Worm (Caenorhabditis elegans): Measurements from ENCODE around the gene mrps-31.

The mrps-31 gene

ce11 chrIII:3634873-3635272, 4.7 kb upstream of the mrps-31 start:
- TF ChIP-seq nfya-1 (tag; optimal IDR thresholded peaks at IDR 0.05) (peak; percentile 96), Y22D7AL.16 (tag; optimal IDR thresholded peaks at IDR 0.05) (no peak)

DNA sequence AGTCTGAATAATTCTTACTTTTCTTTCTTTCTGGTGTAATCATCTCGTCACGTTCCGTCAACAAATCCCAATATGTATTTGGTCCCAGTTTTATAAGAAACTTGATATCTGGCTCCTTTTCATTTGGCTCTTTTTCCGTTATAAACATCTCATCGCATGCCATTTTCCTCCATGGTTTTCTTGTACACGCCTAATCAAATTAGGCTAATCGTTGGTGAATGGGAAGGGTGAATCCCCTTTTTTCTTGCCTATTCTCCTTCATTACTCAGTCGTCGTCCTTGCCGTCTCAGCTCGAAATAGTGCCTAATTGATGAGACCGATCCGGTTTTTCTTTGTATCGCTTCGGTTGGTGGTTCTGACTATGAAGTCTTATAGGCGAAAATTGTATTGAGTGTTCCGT, 4.0 kb upstream of the mrps-31 start:
- TF ChIP-seq unc-55 (GFP tag; optimal IDR thresholded peaks at IDR 0.05): no peak
- TF ChIP-seq unc-42 (tag; optimal IDR thresholded peaks at IDR 0.05): peak; percentile 75
- no peak for TF ChIP-seq C08G9.2 (tag; optimal IDR thresholded peaks at IDR 0.05)
- no peak for TF ChIP-seq hlh-15 (tag; optimal IDR thresholded peaks at IDR 0.05)
- no peak for TF ChIP-seq pha-2 (tag; optimal IDR thresholded peaks at IDR 0.05)
- TF ChIP-seq K09A11.1 (tag; optimal IDR thresholded peaks at IDR 0.05; ENCODE audit: insufficient read depth): no peak

DNA sequence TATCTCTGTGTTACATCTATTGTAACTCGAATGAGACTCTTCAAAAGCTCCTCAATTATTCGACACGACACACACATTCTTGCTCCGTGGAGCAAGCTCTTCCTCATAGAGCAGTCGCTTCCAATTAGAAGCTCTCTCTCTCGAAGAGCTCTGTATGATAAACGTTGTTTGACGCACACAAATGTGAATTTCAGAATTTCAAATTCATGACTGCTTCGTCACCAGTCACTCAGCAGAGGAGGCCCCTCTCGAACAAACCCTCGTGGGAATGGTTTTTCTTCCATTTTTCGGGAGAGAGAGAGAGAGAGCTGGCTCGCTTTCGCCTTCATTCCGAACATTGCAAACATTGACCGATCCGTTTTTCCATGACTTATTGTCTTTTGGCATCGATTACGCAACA, 2.2 kb upstream of the mrps-31 start:
- TF ChIP-seq dve-1 (tag; optimal IDR thresholded peaks at IDR 0.05) (no peak), fax-1 (tag; optimal IDR thresholded peaks at IDR 0.05) (no peak), ceh-30 (tag; optimal IDR thresholded peaks at IDR 0.05) (no peak)

DNA sequence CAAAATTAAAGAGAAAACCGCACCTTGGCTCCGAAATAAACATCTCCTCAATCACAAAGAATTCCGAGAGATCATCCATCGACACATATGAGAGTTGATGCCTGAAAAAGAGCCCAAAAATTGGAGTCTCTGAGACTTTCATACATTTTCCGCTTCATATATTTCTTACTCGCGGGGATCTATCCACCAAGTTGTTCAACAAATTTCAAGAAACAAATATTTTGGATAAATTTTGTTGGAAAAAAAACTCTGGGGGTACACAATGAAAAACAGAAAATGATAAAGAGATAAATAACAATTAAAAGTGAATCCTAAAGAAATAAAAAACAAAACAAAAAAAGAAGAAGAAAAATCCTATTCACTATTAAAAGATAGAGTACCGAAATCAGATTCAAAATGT, 3.1 kb downstream of the mrps-31 start, which contains the start of gene sel-8:
sel-8 (minus strand) TSS at position 101 of the 400 bp plus-strand sequence.
- no peak for TF ChIP-seq ceh-30 (tag; optimal IDR thresholded peaks at IDR 0.05)
- no peak for TF ChIP-seq hlh-13 (GFP tag; optimal IDR thresholded peaks at IDR 0.05)
- no peak for TF ChIP-seq unc-55 (GFP tag; optimal IDR thresholded peaks at IDR 0.05)
- TF ChIP-seq madf-2 (tag; optimal IDR thresholded peaks at IDR 0.05): no peak
- TF ChIP-seq pha-2 (tag; optimal IDR thresholded peaks at IDR 0.05): no peak
- TF ChIP-seq ztf-16 (tag; optimal IDR thresholded peaks at IDR 0.05): no peak
- no peak for TF ChIP-seq ceh-19 (GFP tag; optimal IDR thresholded peaks at IDR 0.05)
- TF ChIP-seq pqm-1 (tag; optimal IDR thresholded peaks at IDR 0.05): no peak
- TF ChIP-seq unc-42 (tag; optimal IDR thresholded peaks at IDR 0.05): no peak
- no peak for TF ChIP-seq sox-4 (tag; optimal IDR thresholded peaks at IDR 0.05)

- TF ChIP-seq F13H6.1 (tag; optimal IDR thresholded peaks at IDR 0.05) (no peak), tbx-2 (tag; optimal IDR thresholded peaks at IDR 0.05) (peak; percentile 45), ceh-48 (tag; optimal IDR thresholded peaks at IDR 0.05) (no peak), Y22D7AL.16 (tag; optimal IDR thresholded peaks at IDR 0.05) (no peak), C08G9.2 (tag; optimal IDR thresholded peaks at IDR 0.05) (peak; percentile 45), ceh-2 (tag; optimal IDR thresholded peaks at IDR 0.05) (peak; percentile 25), hlh-30 (tag; optimal IDR thresholded peaks at IDR 0.05; ENCODE audit: insufficient read depth) (peak; percentile 80), pha-2 (tag; optimal IDR thresholded peaks at IDR 0.05) (no peak), ref-2 (tag; optimal IDR thresholded peaks at IDR 0.05) (peak; percentile 34), rnt-1 (tag; optimal IDR thresholded peaks at IDR 0.05) (no peak), tbx-7 (tag; optimal IDR thresholded peaks at IDR 0.05) (no peak), nfya-1 (tag; optimal IDR thresholded peaks at IDR 0.05) (peak; percentile 35), ceh-45 (GFP tag; IDR thresholded peaks at IDR 0.05) (no peak), gmeb-2 (tag; optimal IDR thresholded peaks at IDR 0.05) (no peak), pqm-1 (tag; optimal IDR thresholded peaks at IDR 0.05) (no peak), unc-42 (tag; optimal IDR thresholded peaks at IDR 0.05) (no peak), sdc-2 (tag; optimal IDR thresholded peaks at IDR 0.05) (peak; percentile 68), ceh-34 (tag; optimal IDR thresholded peaks at IDR 0.05) (peak; percentile 39), elt-2 (tag; optimal IDR thresholded peaks at IDR 0.05) (peak; percentile 61), nhr-232 (tag; optimal IDR thresholded peaks at IDR 0.05) (peak; percentile 31), hlh-13 (GFP tag; optimal IDR thresholded peaks at IDR 0.05) (no peak), ceh-31 (tag; optimal IDR thresholded peaks at IDR 0.05) (peak; percentile 61), unc-3 (GFP tag; conservative IDR thresholded peaks at IDR 0.05) (no peak), unc-3 (tag; optimal IDR thresholded peaks at IDR 0.05) (no peak)
Observed at ce11 chrIII:3623772-3624171, 6.4 kb downstream of the mrps-31 start.

Data from whole organism, late embryonic.